Fruit fly (Drosophila melanogaster) whole organism, embryonic: Measurements from ENCODE around the gene yps.

Experiments used
- Awh ChIP-seq: fragments of 200-800 bp; sonication (Bioruptor generic); IDR thresholded peaks from 2 replicates; pipeline ENCODE4, ENCODE4 v1.3.6; 2022; ENCODE audit warnings: missing biosample characterization, missing genetic modification characterization
- CG10959 ChIP-seq: fragments of 200-800 bp; sonication (Bioruptor generic); IDR thresholded peaks from 2 replicates; pipeline ENCODE4 v1.3.6; 2022; ENCODE audit warnings: missing biosample characterization, missing genetic modification characterization
- CG11398 ChIP-seq: fragments of 200-800 bp; sonication (Bioruptor generic); optimal IDR thresholded peaks from 2 replicates; lab custom pipeline; 2016; ENCODE audit warnings: missing biosample characterization, missing genetic modification characterization
- CG12219 ChIP-seq: fragments of 200-800 bp; sonication (Bioruptor generic); optimal IDR thresholded peaks from 3 replicates; lab custom pipeline; 2018; ENCODE audit warnings: missing biosample characterization, mild to moderate bottlenecking, missing genetic modification characterization
- CG13424 ChIP-seq: fragments of 200-800 bp; sonication (Bioruptor generic); optimal IDR thresholded peaks from 2 replicates; lab custom pipeline; 2019; ENCODE audit warnings: missing biosample characterization, mild to moderate bottlenecking, missing genetic modification characterization, moderate library complexity
- CG14014 ChIP-seq: fragments of 200-800 bp; sonication (Bioruptor generic); IDR thresholded peaks from 2 replicates; pipeline ENCODE4 v1.3.6; 2022; ENCODE audit warnings: missing biosample characterization, missing genetic modification characterization
- CG14860 ChIP-seq: fragments of 200-800 bp; sonication (Bioruptor generic); IDR thresholded peaks from 3 replicates; pipeline ENCODE4 v1.3.6; 2022; ENCODE audit warnings: missing biosample characterization, missing genetic modification characterization; ENCODE audit not compliant: partially characterized antibody
- CG15601 ChIP-seq: fragments of 200-800 bp; sonication (Bioruptor generic); optimal IDR thresholded peaks from 3 replicates; lab custom pipeline; 2019; ENCODE audit warnings: missing biosample characterization, mild to moderate bottlenecking, missing genetic modification characterization, moderate library complexity
- CG15696 ChIP-seq: fragments of 200-800 bp; sonication (Bioruptor generic); optimal IDR thresholded peaks from 2 replicates; lab custom pipeline; 2019; ENCODE audit warnings: missing biosample characterization, mild to moderate bottlenecking, missing genetic modification characterization, moderate library complexity
- CG1603 ChIP-seq: fragments of 200-800 bp; sonication (Bioruptor generic); optimal IDR thresholded peaks from 2 replicates; lab custom pipeline; 2019; ENCODE audit warnings: missing biosample characterization, mild to moderate bottlenecking, missing genetic modification characterization, moderate library complexity
- CG18764 ChIP-seq: fragments of 200-800 bp; sonication (Bioruptor generic); optimal IDR thresholded peaks from 3 replicates; lab custom pipeline; 2016; ENCODE audit warnings: missing biosample characterization, missing genetic modification characterization
- CG30403 ChIP-seq: fragments of 200-800 bp; sonication (Bioruptor generic); optimal IDR thresholded peaks from 3 replicates; lab custom pipeline; 2016; ENCODE audit warnings: missing biosample characterization, missing genetic modification characterization
- CG30431 ChIP-seq: fragments of 200-800 bp; sonication (Bioruptor generic); optimal IDR thresholded peaks from 2 replicates; lab custom pipeline; 2017; ENCODE audit warnings: missing biosample characterization, missing genetic modification characterization
- CG31441 ChIP-seq: fragments of 200-800 bp; sonication (Bioruptor generic); IDR thresholded peaks from 2 replicates; pipeline ENCODE4 v1.3.6; 2022; ENCODE audit warnings: missing biosample characterization, missing genetic modification characterization
- CG32767 ChIP-seq: fragments of 200-800 bp; sonication (Bioruptor generic); IDR thresholded peaks from 2 replicates; pipeline ENCODE4 v1.3.6; 2022; ENCODE audit warnings: missing biosample characterization, missing genetic modification characterization
- CG33557 ChIP-seq: fragments of 200-800 bp; sonication (Bioruptor generic); optimal IDR thresholded peaks from 2 replicates; lab custom pipeline; 2019; ENCODE audit warnings: missing biosample characterization, mild to moderate bottlenecking, missing genetic modification characterization, moderate library complexity
- CG42726 ChIP-seq: fragments of 200-800 bp; sonication (Bioruptor generic); IDR thresholded peaks from 2 replicates; pipeline ENCODE4 v1.3.6; 2022; ENCODE audit warnings: missing biosample characterization, missing genetic modification characterization; ENCODE audit not compliant: partially characterized antibody
- CG4707 ChIP-seq: fragments of 200-800 bp; sonication (Bioruptor generic); optimal IDR thresholded peaks from 2 replicates; lab custom pipeline; 2018; ENCODE audit warnings: missing biosample characterization, mild to moderate bottlenecking, missing genetic modification characterization, moderate library complexity
- CG6689 ChIP-seq: fragments of 200-800 bp; sonication (Bioruptor generic); IDR thresholded peaks from 2 replicates; pipeline ENCODE4 v1.3.6; 2022; ENCODE audit warnings: missing biosample characterization, missing genetic modification characterization
- CG7372 ChIP-seq: fragments of 200-800 bp; sonication (Bioruptor generic); IDR thresholded peaks from 2 replicates; pipeline ENCODE4 v1.3.6; 2022; ENCODE audit warnings: missing biosample characterization, missing genetic modification characterization
- CG8359 ChIP-seq: fragments of 200-800 bp; sonication (Bioruptor generic); optimal IDR thresholded peaks from 2 replicates; lab custom pipeline; 2017; ENCODE audit warnings: missing biosample characterization, mild to moderate bottlenecking, missing genetic modification characterization, borderline replicate concordance
- CG8765 ChIP-seq: fragments of 200-800 bp; sonication (Bioruptor generic); IDR thresholded peaks from 2 replicates; pipeline ENCODE4 v1.3.6; 2022; ENCODE audit warnings: missing biosample characterization, missing genetic modification characterization
- CG9215 ChIP-seq: fragments of 200-800 bp; sonication (Bioruptor generic); IDR thresholded peaks from 2 replicates; pipeline ENCODE4 v1.3.6; 2022; ENCODE audit warnings: missing biosample characterization, missing genetic modification characterization
- Dad ChIP-seq: fragments of 200-800 bp; sonication (Bioruptor generic); optimal IDR thresholded peaks from 3 replicates; lab custom pipeline; 2016; ENCODE audit warnings: missing biosample characterization, missing genetic modification characterization
- Dbx ChIP-seq: fragments of 200-800 bp; sonication (Bioruptor generic); IDR thresholded peaks from 3 replicates; pipeline ENCODE4 v1.3.6; 2022; ENCODE audit warnings: missing biosample characterization, missing genetic modification characterization
- HHEX ChIP-seq: fragments of 200-800 bp; sonication (Bioruptor generic); optimal IDR thresholded peaks from 3 replicates; lab custom pipeline; 2017; ENCODE audit warnings: missing biosample characterization, mild to moderate bottlenecking, missing genetic modification characterization, missing genetic modification reagents
- Hsf ChIP-seq: fragments of 200-800 bp; sonication (Bioruptor generic); optimal IDR thresholded peaks from 3 replicates; lab custom pipeline; 2016; ENCODE audit warnings: missing biosample characterization, missing genetic modification characterization
- Spps ChIP-seq: fragments of 200-800 bp; sonication (Bioruptor generic); optimal IDR thresholded peaks from 2 replicates; lab custom pipeline; 2018; ENCODE audit warnings: missing biosample characterization, mild to moderate bottlenecking, missing genetic modification characterization
- Usf ChIP-seq: fragments of 200-800 bp; sonication (Bioruptor generic); optimal IDR thresholded peaks from 2 replicates; lab custom pipeline; 2017; ENCODE audit warnings: missing genotype, missing biosample characterization, missing genetic modification characterization
- Xbp1 ChIP-seq: fragments of 200-800 bp; sonication (Bioruptor generic); optimal IDR thresholded peaks from 3 replicates; lab custom pipeline; 2016; ENCODE audit warnings: missing biosample characterization, mild to moderate bottlenecking, missing genetic modification characterization
- amos ChIP-seq: fragments of 200-800 bp; sonication (Bioruptor generic); IDR thresholded peaks from 2 replicates; pipeline ENCODE4 v1.3.6; 2022; ENCODE audit warnings: missing biosample characterization, missing genetic modification characterization; ENCODE audit not compliant: partially characterized antibody
- ara ChIP-seq: fragments of 200-800 bp; sonication (Bioruptor generic); IDR thresholded peaks from 2 replicates; pipeline ENCODE4 v1.3.6; 2022; ENCODE audit warnings: missing biosample characterization, missing genetic modification characterization
- cwo ChIP-seq: fragments of 200-800 bp; sonication (Bioruptor generic); optimal IDR thresholded peaks from 3 replicates; lab custom pipeline; 2017; ENCODE audit warnings: missing biosample characterization, missing genetic modification characterization, mild to moderate bottlenecking, moderate library complexity, missing genetic modification reagents
- dan ChIP-seq: fragments of 200-800 bp; sonication (Bioruptor generic); IDR thresholded peaks from 2 replicates; pipeline ENCODE4 v1.3.6; 2022; ENCODE audit warnings: missing biosample characterization, missing genetic modification characterization
- emc ChIP-seq: fragments of 200-800 bp; sonication (Bioruptor generic); optimal IDR thresholded peaks from 2 replicates; lab custom pipeline; 2016; ENCODE audit warnings: missing biosample characterization, missing genetic modification characterization
- grn ChIP-seq: fragments of 200-800 bp; sonication (Bioruptor generic); optimal IDR thresholded peaks from 3 replicates; lab custom pipeline; 2017; ENCODE audit warnings: missing biosample characterization, missing genetic modification characterization
- gro ChIP-seq: fragments of 200-800 bp; sonication (Bioruptor generic); optimal IDR thresholded peaks from 2 replicates; lab custom pipeline; 2016; ENCODE audit warnings: missing biosample characterization, missing genetic modification characterization
- gsb-n ChIP-seq: fragments of 200-800 bp; sonication (Bioruptor generic); optimal IDR thresholded peaks from 3 replicates; lab custom pipeline; 2018; ENCODE audit warnings: missing biosample characterization, mild to moderate bottlenecking, missing genetic modification characterization
- h ChIP-seq: fragments of >200 bp; optimal IDR thresholded peaks from 2 replicates; lab custom pipeline; 2017
- ham ChIP-seq: fragments of 200-800 bp; sonication (Bioruptor generic); IDR thresholded peaks from 2 replicates; pipeline ENCODE4 v1.3.6; 2022; ENCODE audit warnings: missing biosample characterization, missing genetic modification characterization
- inv ChIP-seq: fragments of 200-800 bp; sonication (Bioruptor generic); IDR thresholded peaks from 2 replicates; pipeline ENCODE4 v1.3.6; 2022; ENCODE audit warnings: missing biosample characterization, missing genetic modification characterization; ENCODE audit not compliant: partially characterized antibody
- mirr ChIP-seq: fragments of 200-800 bp; sonication (Bioruptor generic); optimal IDR thresholded peaks from 3 replicates; lab custom pipeline; 2018; ENCODE audit warnings: missing biosample characterization, mild to moderate bottlenecking, missing genetic modification characterization
- pzg ChIP-seq: fragments of 200-800 bp; sonication (Bioruptor generic); optimal IDR thresholded peaks from 3 replicates; lab custom pipeline; 2018; ENCODE audit warnings: missing biosample characterization, mild to moderate bottlenecking, missing genetic modification characterization, moderate library complexity
- repo ChIP-seq: fragments of 200-800 bp; sonication (Bioruptor generic); optimal IDR thresholded peaks from 2 replicates; lab custom pipeline; 2016; ENCODE audit warnings: missing biosample characterization, missing genetic modification characterization
- ro ChIP-seq: fragments of 200-800 bp; sonication (Bioruptor generic); IDR thresholded peaks from 2 replicates; pipeline ENCODE4 v1.3.6; 2022; ENCODE audit warnings: missing biosample characterization, missing genetic modification characterization
- sim ChIP-seq: fragments of 200-800 bp; sonication (Bioruptor generic); IDR thresholded peaks from 2 replicates; pipeline ENCODE4 v1.3.6; 2022; ENCODE audit warnings: missing biosample characterization, missing genetic modification characterization
- sna ChIP-seq: fragments of 200-800 bp; sonication (Bioruptor generic); IDR thresholded peaks from 2 replicates; pipeline ENCODE4 v1.3.6; 2022; ENCODE audit warnings: missing biosample characterization, missing genetic modification characterization; ENCODE audit not compliant: partially characterized antibody
- so ChIP-seq: fragments of 200-800 bp; sonication (Bioruptor generic); IDR thresholded peaks from 3 replicates; pipeline ENCODE4 v1.3.6; 2022; ENCODE audit warnings: missing biosample characterization, missing genetic modification characterization
- unpg ChIP-seq: fragments of 200-800 bp; sonication (Bioruptor generic); optimal IDR thresholded peaks from 3 replicates; lab custom pipeline; 2018; ENCODE audit warnings: missing biosample characterization, mild to moderate bottlenecking, missing genetic modification characterization, moderate library complexity
- usp ChIP-seq: fragments of >200 bp; optimal IDR thresholded peaks from 2 replicates; lab custom pipeline; 2017; ENCODE audit warnings: missing biosample characterization, missing genetic modification characterization
- vvl ChIP-seq: fragments of 200-800 bp; sonication (Bioruptor generic); IDR thresholded peaks from 2 replicates; pipeline ENCODE4 v1.3.6; 2022; ENCODE audit warnings: missing biosample characterization, missing genetic modification characterization
- yki ChIP-seq: fragments of >200 bp; optimal IDR thresholded peaks from 3 replicates; lab custom pipeline; 2018

Gene yps

DNA sequence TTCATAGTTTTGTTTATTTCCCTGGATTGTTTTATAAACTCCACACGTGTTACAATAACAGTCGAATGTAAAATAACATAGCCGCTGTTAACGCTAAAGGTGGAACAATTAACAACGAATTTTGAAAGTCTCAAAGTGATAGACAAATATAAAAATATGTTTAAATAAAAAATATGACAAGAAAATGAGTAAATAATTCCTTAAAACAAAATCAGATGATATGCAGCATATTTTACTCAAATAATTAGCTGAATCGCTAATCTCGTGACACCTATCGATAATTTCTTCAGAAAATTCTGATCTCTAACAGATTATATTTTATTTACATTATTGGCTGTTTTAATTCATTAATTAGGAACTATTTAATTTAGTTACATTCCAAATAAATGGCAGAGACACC is 11.7 kb upstream of the yps start, which contains the start of the genes CG5645 and Atg12 (continued):
- TF ChIP-seq CG4707 (no peak), CG18764 (GFP tag; lab: Kevin White, UChicago) (peak; percentile 58), CG10959 (GFP tag; lab: Robert Waterston, UW) (no peak), usp (GFP tag; lab: Kevin White, UChicago) (no peak), dan (GFP tag; lab: Robert Waterston, UW) (no peak), vvl (peak; percentile 89), gsb-n (peak; percentile 58), CG9215 (GFP tag; lab: Robert Waterston, UW) (peak; percentile 33; the same call in 1 of the 2 replicates), CG30403 (peak; percentile 77), repo (GFP tag; lab: Kevin White, UChicago) (no peak), CG30431 (GFP tag; lab: Kevin White, UChicago) (no peak), so (GFP tag; lab: Robert Waterston, UW) (no peak), CG12219 (GFP tag; lab: Kevin White, UChicago) (no peak), CG32767 (GFP tag; lab: Robert Waterston, UW) (no peak), CG6689 (peak; percentile 34; the same call in 1 of the 2 replicates), CG11398 (no peak), ara (no peak; the same call in 1 of the 2 replicates), ham (no peak), CG13424 (tag; lab: Kevin White, UChicago) (peak; percentile 74), Dbx (GFP tag; lab: Robert Waterston, UW) (peak; percentile 73; the same call in 2 of the 3 replicates), Awh (GFP tag; lab: Robert Waterston, UW) (peak; percentile 53; the same call in 1 of the 2 replicates), sim (GFP tag; lab: Robert Waterston, UW) (no peak), mirr (GFP tag; lab: Kevin White, UChicago) (no peak), CG1603 (tag; lab: Kevin White, UChicago) (peak; percentile 44), unpg (peak; percentile 73), CG14014 (GFP tag; lab: Robert Waterston, UW) (peak; percentile 25; the same call in 1 of the 2 replicates), CG15696 (tag; lab: Kevin White, UChicago) (peak; percentile 62), sna (peak; percentile 93), inv (GFP tag; lab: Robert Waterston, UW) (peak; percentile 79), CG33557 (peak; percentile 7), CG8765 (no peak), emc (GFP tag; lab: Kevin White, UChicago) (no peak), pzg (peak; percentile 40), cwo (GFP tag; lab: Kevin White, UChicago) (peak; percentile 66), CG15601 (tag; lab: Kevin White, UChicago) (peak; percentile 16), amos (GFP tag; lab: Robert Waterston, UW) (peak; percentile 78), CG8359 (GFP tag; lab: Kevin White, UChicago) (no peak), gro (GFP tag; lab: Kevin White, UChicago) (no peak), CG14860 (GFP tag; lab: Robert Waterston, UW) (peak; percentile 80), Dad (GFP tag; lab: Kevin White, UChicago) (no peak), Xbp1 (GFP tag; lab: Kevin White, UChicago) (peak; percentile 10), HHEX (GFP tag; lab: Kevin White, UChicago) (no peak), yki (no peak), CG42726 (GFP tag; lab: Robert Waterston, UW) (no peak; the same call in 1 of the 2 replicates), grn (GFP tag; lab: Kevin White, UChicago) (no peak), CG31441 (GFP tag; lab: Robert Waterston, UW) (peak; percentile 66), CG7372 (GFP tag; lab: Robert Waterston, UW) (no peak; the same call in 1 of the 2 replicates), ro (GFP tag; lab: Robert Waterston, UW) (no peak), Usf (GFP tag; lab: Kevin White, UChicago) (no peak), Spps (no peak), h (lab: Kevin White, UChicago) (no peak), Hsf (GFP tag; lab: Kevin White, UChicago) (peak; percentile 4)
